Worm (Caenorhabditis elegans) whole organism, L1 larva: Measurements from ENCODE around the gene F38A1.13.

Experiments used
- Y116A8C.19 ChIP-seq: sonication (generic microtip); optimal IDR thresholded peaks from 2 replicates; lab custom pipeline; 2016; ENCODE audit warnings: missing compliant biosample characterization, missing genetic modification characterization, borderline replicate concordance
- aha-1 ChIP-seq: fragments of 150-350 bp; optimal IDR thresholded peaks from 2 replicates; lab custom pipeline; 2014; ENCODE audit warnings: missing biosample characterization, missing genetic modification characterization
- ceh-63 ChIP-seq: fragments of 200-800 bp; sonication (Bioruptor generic); optimal IDR thresholded peaks from 2 replicates; lab custom pipeline; 2018; ENCODE audit warnings: mild to moderate bottlenecking, missing genetic modification characterization, missing compliant biosample characterization
- dpl-1 ChIP-seq, 3 experiments: fragments of 150-350 bp in 2 of 3; sonication (generic microtip) in 1 of 3; optimal IDR thresholded peaks; 2 replicates each; lab custom pipeline; 2014 to 2017; ENCODE audit warnings: missing biosample characterization in 3 of 3, missing genetic modification characterization in 3 of 3, missing genetic modification reagents in 3 of 3
- mdl-1 ChIP-seq, 2 experiments: fragments of 150-350 bp; optimal IDR thresholded peaks; 2 replicates each; lab custom pipeline; 2014 to 2017; ENCODE audit warnings: missing biosample characterization in 2 of 2, missing genetic modification characterization in 2 of 2, inconsistent platforms in 1 of 2
- nhr-19 ChIP-seq: fragments of 200-800 bp; sonication (Bioruptor generic); conservative IDR thresholded peaks from 2 replicates; pipeline ENCODE4 v1.3.6; 2022; ENCODE audit warnings: missing genetic modification characterization, missing compliant biosample characterization
- nhr-237 ChIP-seq: fragments of 150-350 bp; optimal IDR thresholded peaks from 2 replicates; lab custom pipeline; 2014; ENCODE audit warnings: missing biosample characterization, missing genetic modification characterization
- skn-1 ChIP-seq: fragments of 150-350 bp; optimal IDR thresholded peaks from 2 replicates; lab custom pipeline; 2014; ENCODE audit warnings: missing biosample characterization, missing genetic modification characterization

ce11 chrIV:1225596-1226232 is 39.3 kb upstream of the F38A1.13 start, which contains the start of gene W09G12.8:
- TF ChIP-seq nhr-237 (tag; lab: Kevin White, UChicago): no peak
- no peak for TF ChIP-seq aha-1
- no peak for TF ChIP-seq mdl-1 (tag; optimal IDR thresholded peaks at IDR 0.05; lab: Kevin White, UChicago)
- no peak for TF ChIP-seq skn-1 (tag; lab: Kevin White, UChicago)
- TF ChIP-seq ceh-63 (GFP tag; lab: Kevin White, UChicago): no peak
- TF ChIP-seq Y116A8C.19: no peak
- no peak for TF ChIP-seq dpl-1 (GFP tag; optimal IDR thresholded peaks at IDR 0.05; lab: Kevin White, UChicago)
- TF ChIP-seq nhr-19 (GFP tag; lab: Robert Waterston, UW): no peak
